Worm (Caenorhabditis elegans): ENCODE measurements around the gene nhr-9.

DNA sequence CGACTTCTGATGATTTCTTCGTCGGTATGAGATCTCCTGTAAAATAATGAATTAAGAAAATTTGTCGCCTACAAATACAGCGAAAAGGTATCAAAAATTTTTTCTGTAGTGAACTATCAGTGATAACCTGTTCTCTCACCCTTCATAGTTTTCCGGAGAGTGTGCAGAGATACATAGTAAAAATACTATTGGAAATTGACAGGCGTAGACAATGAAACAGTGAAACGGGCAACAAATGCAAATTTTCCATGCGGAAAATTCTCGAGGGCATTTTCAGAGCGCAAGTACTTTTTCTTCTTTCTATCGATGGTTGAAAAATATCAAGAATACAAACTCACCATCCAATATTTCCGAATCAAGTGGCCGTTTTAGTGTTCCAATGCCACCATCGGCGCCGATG, 8.1 kb upstream of the nhr-9 start:
- TF ChIP-seq dao-5 (tag; optimal IDR thresholded peaks at IDR 0.05) (no peak), W03F9.2 (tag; optimal IDR thresholded peaks at IDR 0.05) (no peak)
